Fruit fly (Drosophila melanogaster) whole organism, embryonic: ENCODE data around the gene CG15912.

Experiments
- Bdp1 ChIP-seq: fragments of 200-800 bp; sonication (Bioruptor generic); optimal IDR thresholded peaks from 3 replicates; lab custom pipeline; 2016; ENCODE audit warnings: missing biosample characterization, missing genetic modification characterization
- Bgb ChIP-seq: fragments of 200-800 bp; sonication (Bioruptor generic); IDR thresholded peaks from 2 replicates; pipeline ENCODE4 v1.3.6; 2022; ENCODE audit warnings: missing biosample characterization, missing genetic modification characterization; ENCODE audit not compliant: partially characterized antibody
- CG10431 ChIP-seq: fragments of 200-800 bp; sonication (Bioruptor generic); optimal IDR thresholded peaks from 3 replicates; lab custom pipeline; 2018; ENCODE audit warnings: missing biosample characterization, mild to moderate bottlenecking, missing genetic modification characterization
- CG10462 ChIP-seq: fragments of 200-800 bp; sonication (Bioruptor generic); optimal IDR thresholded peaks from 2 replicates; lab custom pipeline; 2016; ENCODE audit warnings: missing biosample characterization, missing genetic modification characterization
- CG11093 ChIP-seq: fragments of 200-800 bp; sonication (Bioruptor generic); IDR thresholded peaks from 3 replicates; pipeline ENCODE4 v1.3.6; 2022; ENCODE audit warnings: missing biosample characterization, missing genetic modification characterization
- CG11696 ChIP-seq: fragments of 200-800 bp; sonication (Bioruptor generic); IDR thresholded peaks from 2 replicates; pipeline ENCODE4 v1.3.6; 2022; ENCODE audit warnings: missing biosample characterization, missing genetic modification characterization
- CG12744 ChIP-seq: fragments of 200-800 bp; sonication (Bioruptor generic); optimal IDR thresholded peaks from 2 replicates; lab custom pipeline; 2016; ENCODE audit warnings: missing biosample characterization, missing genetic modification characterization
- CG12769 ChIP-seq: fragments of 200-800 bp; sonication (Bioruptor generic); optimal IDR thresholded peaks from 2 replicates; lab custom pipeline; 2019; ENCODE audit warnings: missing biosample characterization, mild to moderate bottlenecking, missing genetic modification characterization, moderate library complexity
- CG13287 ChIP-seq: fragments of 200-800 bp; sonication (Bioruptor generic); IDR thresholded peaks from 2 replicates; pipeline ENCODE4 v1.3.6; 2022; ENCODE audit warnings: missing biosample characterization, missing genetic modification characterization; ENCODE audit not compliant: partially characterized antibody
- CG14860 ChIP-seq: fragments of 200-800 bp; sonication (Bioruptor generic); IDR thresholded peaks from 3 replicates; pipeline ENCODE4 v1.3.6; 2022; ENCODE audit warnings: missing biosample characterization, missing genetic modification characterization; ENCODE audit not compliant: partially characterized antibody
- CG1529 ChIP-seq: fragments of 200-800 bp; sonication (Bioruptor generic); optimal IDR thresholded peaks from 3 replicates; lab custom pipeline; 2018; ENCODE audit warnings: missing biosample characterization, missing genetic modification characterization
- CG17328 ChIP-seq: fragments of 200-800 bp; sonication (Bioruptor generic); IDR thresholded peaks from 2 replicates; pipeline ENCODE4 v1.3.6; 2022; ENCODE audit warnings: missing biosample characterization, missing genetic modification characterization
- CG2116 ChIP-seq: fragments of 200-800 bp; sonication (Bioruptor generic); optimal IDR thresholded peaks from 3 replicates; lab custom pipeline; 2018; ENCODE audit warnings: missing biosample characterization, mild to moderate bottlenecking, missing genetic modification characterization
- CG2678 ChIP-seq: fragments of 200-800 bp; sonication (Bioruptor generic); optimal IDR thresholded peaks from 3 replicates; lab custom pipeline; 2019; ENCODE audit warnings: missing biosample characterization, mild to moderate bottlenecking, missing genetic modification characterization, moderate library complexity
- CG31365 ChIP-seq: fragments of 200-800 bp; sonication (Bioruptor generic); optimal IDR thresholded peaks from 2 replicates; lab custom pipeline; 2018; ENCODE audit warnings: missing biosample characterization, mild to moderate bottlenecking, missing genetic modification characterization
- CG4707 ChIP-seq: fragments of 200-800 bp; sonication (Bioruptor generic); optimal IDR thresholded peaks from 2 replicates; lab custom pipeline; 2018; ENCODE audit warnings: missing biosample characterization, mild to moderate bottlenecking, missing genetic modification characterization, moderate library complexity
- CG6654 ChIP-seq: fragments of 200-800 bp; sonication (Bioruptor generic); optimal IDR thresholded peaks from 2 replicates; lab custom pipeline; 2017; ENCODE audit warnings: missing biosample characterization, mild to moderate bottlenecking, missing genetic modification characterization
- CG6791 ChIP-seq: fragments of 200-800 bp; sonication (Bioruptor generic); IDR thresholded peaks from 3 replicates; pipeline ENCODE4 v1.3.6; 2022; ENCODE audit warnings: missing biosample characterization, missing genetic modification characterization; ENCODE audit not compliant: partially characterized antibody
- CG7357 ChIP-seq: fragments of 200-800 bp; sonication (Bioruptor generic); IDR thresholded peaks from 3 replicates; pipeline ENCODE4 v1.3.6; 2022; ENCODE audit warnings: missing biosample characterization, missing genetic modification characterization
- CG7556 ChIP-seq: fragments of 200-800 bp; sonication (Bioruptor generic); optimal IDR thresholded peaks from 2 replicates; lab custom pipeline; 2017; ENCODE audit warnings: missing biosample characterization, mild to moderate bottlenecking, missing genetic modification characterization
- CG7987 ChIP-seq: fragments of 200-800 bp; sonication (Bioruptor generic); optimal IDR thresholded peaks from 2 replicates; lab custom pipeline; 2018; ENCODE audit warnings: missing biosample characterization, mild to moderate bottlenecking, missing genetic modification characterization, moderate library complexity
- CG9437 ChIP-seq: fragments of 200-800 bp; sonication (Bioruptor generic); optimal IDR thresholded peaks from 2 replicates; lab custom pipeline; 2018; ENCODE audit warnings: missing biosample characterization, mild to moderate bottlenecking, missing genetic modification characterization
- Chrac-16 ChIP-seq: fragments of 200-800 bp; sonication (Bioruptor generic); optimal IDR thresholded peaks from 3 replicates; lab custom pipeline; 2016; ENCODE audit warnings: missing biosample characterization, missing genetic modification characterization
- Dll ChIP-seq: fragments of 200-800 bp; sonication (Bioruptor generic); IDR thresholded peaks from 4 replicates; pipeline ENCODE4 v1.3.6; 2022; ENCODE audit warnings: missing biosample characterization, missing genetic modification characterization; ENCODE audit not compliant: partially characterized antibody
- HLH54F ChIP-seq: fragments of 200-800 bp; sonication (Bioruptor generic); optimal IDR thresholded peaks from 3 replicates; lab custom pipeline; 2016; ENCODE audit warnings: missing biosample characterization, missing genetic modification characterization
- Hmr ChIP-seq: fragments of 200-800 bp; sonication (Bioruptor generic); optimal IDR thresholded peaks from 3 replicates; lab custom pipeline; 2017; ENCODE audit warnings: mild to moderate bottlenecking, missing biosample characterization, missing genetic modification reagents, missing genetic modification characterization
- Lpt ChIP-seq: fragments of >200 bp; optimal IDR thresholded peaks from 2 replicates; lab custom pipeline; 2018; ENCODE audit warnings: missing biosample characterization, missing genetic modification characterization
- Sox100B ChIP-seq: fragments of 200-800 bp; sonication (Bioruptor generic); optimal IDR thresholded peaks from 3 replicates; lab custom pipeline; 2018; ENCODE audit warnings: missing biosample characterization, mild to moderate bottlenecking, missing genetic modification characterization
- Usf ChIP-seq: fragments of 200-800 bp; sonication (Bioruptor generic); optimal IDR thresholded peaks from 2 replicates; lab custom pipeline; 2017; ENCODE audit warnings: missing genotype, missing biosample characterization, missing genetic modification characterization
- al ChIP-seq: fragments of 200-800 bp; sonication (Bioruptor generic); IDR thresholded peaks from 2 replicates; pipeline ENCODE4 v1.3.6; 2022; ENCODE audit warnings: missing biosample characterization, missing genetic modification characterization
- amos ChIP-seq: fragments of 200-800 bp; sonication (Bioruptor generic); IDR thresholded peaks from 2 replicates; pipeline ENCODE4 v1.3.6; 2022; ENCODE audit warnings: missing biosample characterization, missing genetic modification characterization; ENCODE audit not compliant: partially characterized antibody
- ato ChIP-seq: fragments of 200-800 bp; sonication (Bioruptor generic); IDR thresholded peaks from 2 replicates; pipeline ENCODE4 v1.3.6; 2022; ENCODE audit warnings: missing biosample characterization, missing genetic modification characterization; ENCODE audit not compliant: partially characterized antibody
- bab2 ChIP-seq: fragments of 200-800 bp; sonication (Bioruptor generic); optimal IDR thresholded peaks from 2 replicates; lab custom pipeline; 2016; ENCODE audit warnings: missing biosample characterization, missing genetic modification characterization
- bbx ChIP-seq: fragments of 200-800 bp; sonication (Bioruptor generic); IDR thresholded peaks from 2 replicates; pipeline ENCODE4 v1.3.6; 2022; ENCODE audit warnings: missing biosample characterization, missing genetic modification characterization; ENCODE audit not compliant: partially characterized antibody
- da ChIP-seq: fragments of 200-800 bp; sonication (Bioruptor generic); optimal IDR thresholded peaks from 2 replicates; lab custom pipeline; 2016; ENCODE audit warnings: missing biosample characterization, missing genetic modification characterization
- fd102C ChIP-seq: fragments of 200-800 bp; sonication (Bioruptor generic); optimal IDR thresholded peaks from 2 replicates; lab custom pipeline; 2018; ENCODE audit warnings: missing biosample characterization, mild to moderate bottlenecking, missing genetic modification characterization, moderate library complexity
- insv ChIP-seq, 2 experiments: fragments of 200-800 bp; sonication (Bioruptor generic); optimal IDR thresholded peaks; 3 replicates each; lab custom pipeline; 2016 to 2018; ENCODE audit warnings: missing biosample characterization in 2 of 2, missing genetic modification characterization in 2 of 2
- lab ChIP-seq: fragments of 200-800 bp; sonication (Bioruptor generic); optimal IDR thresholded peaks from 3 replicates; lab custom pipeline; 2017; ENCODE audit warnings: missing biosample characterization, missing genetic modification characterization, mild to moderate bottlenecking, moderate library complexity, missing genetic modification reagents
- nerfin-1 ChIP-seq: fragments of 200-800 bp; sonication (Bioruptor generic); optimal IDR thresholded peaks from 3 replicates; lab custom pipeline; 2019; ENCODE audit warnings: missing biosample characterization, mild to moderate bottlenecking, missing genetic modification characterization, moderate library complexity
- peb ChIP-seq: fragments of 200-800 bp; sonication (Bioruptor generic); IDR thresholded peaks from 2 replicates; pipeline ENCODE4 v1.3.6; 2022; ENCODE audit warnings: missing biosample characterization, missing genetic modification characterization
- phol ChIP-seq: fragments of 200-800 bp; sonication (Bioruptor generic); optimal IDR thresholded peaks from 3 replicates; lab custom pipeline; 2018; ENCODE audit warnings: missing biosample characterization, mild to moderate bottlenecking, missing genetic modification characterization, moderate library complexity
- run ChIP-seq: fragments of 200-800 bp; sonication (Bioruptor generic); optimal IDR thresholded peaks from 3 replicates; lab custom pipeline; 2018; ENCODE audit warnings: missing biosample characterization, mild to moderate bottlenecking, missing genetic modification characterization
- sc ChIP-seq, 3 experiments: fragments of >200 bp in 2 of 3; fragments of 200-800 bp in 1 of 3; sonication (Bioruptor generic) in 1 of 3; optimal IDR thresholded peaks; 2 replicates in 2 of 3; 3 replicates in 1 of 3; lab custom pipeline; 2017; ENCODE audit warnings: mild to moderate bottlenecking in 1 of 3, missing biosample characterization in 1 of 3, missing genetic modification characterization in 1 of 3, missing genetic modification reagents in 1 of 3
- shn ChIP-seq: fragments of 200-800 bp; sonication (Bioruptor generic); optimal IDR thresholded peaks from 3 replicates; lab custom pipeline; 2016; ENCODE audit warnings: missing biosample characterization, missing genetic modification characterization
- so ChIP-seq: fragments of 200-800 bp; sonication (Bioruptor generic); IDR thresholded peaks from 3 replicates; pipeline ENCODE4 v1.3.6; 2022; ENCODE audit warnings: missing biosample characterization, missing genetic modification characterization
- stc ChIP-seq: fragments of 200-800 bp; sonication (Bioruptor generic); IDR thresholded peaks from 2 replicates; pipeline ENCODE4 v1.3.6; 2022; ENCODE audit warnings: missing biosample characterization, missing genetic modification characterization
- tio ChIP-seq: fragments of 200-800 bp; sonication (Bioruptor generic); optimal IDR thresholded peaks from 2 replicates; lab custom pipeline; 2017; ENCODE audit warnings: missing biosample characterization, missing genetic modification characterization, inconsistent platforms
- tna ChIP-seq: fragments of 200-800 bp; sonication (Bioruptor generic); IDR thresholded peaks from 2 replicates; pipeline ENCODE4 v1.3.6; 2022; ENCODE audit warnings: missing biosample characterization, missing genetic modification characterization; ENCODE audit not compliant: partially characterized antibody
- wdn ChIP-seq: fragments of 200-800 bp; sonication (Bioruptor generic); IDR thresholded peaks from 2 replicates; pipeline ENCODE4 v1.3.6; 2022; ENCODE audit warnings: missing biosample characterization, missing genetic modification characterization
- yki ChIP-seq: fragments of >200 bp; optimal IDR thresholded peaks from 3 replicates; lab custom pipeline; 2018

Gene CG15912

dm6 chrX:4529909-4530308, 19.0 kb upstream of the CG15912 start, which contains the start of gene CG3556 (continued):
- no peak for TF ChIP-seq CG10431 (GFP tag; lab: Kevin White, UChicago)
- no peak for TF ChIP-seq al (GFP tag; lab: Robert Waterston, UW)
- TF ChIP-seq tna: peak; percentile 68
- no peak for TF ChIP-seq CG12744 (GFP tag; lab: Kevin White, UChicago)
- no peak for TF ChIP-seq CG9437 (GFP tag; lab: Kevin White, UChicago)
- TF ChIP-seq Lpt (GFP tag; lab: Kevin White, UChicago): no peak
- TF ChIP-seq bab2 (GFP tag; lab: Kevin White, UChicago): no peak
- TF ChIP-seq CG2116 (GFP tag; lab: Kevin White, UChicago): peak; percentile 99
- peak; percentile 50 for TF ChIP-seq CG7987 (GFP tag; lab: Kevin White, UChicago)
- TF ChIP-seq CG17328 (GFP tag; lab: Robert Waterston, UW): peak; percentile 59
- peak; percentile 78 for TF ChIP-seq Hmr
- TF ChIP-seq CG31365: peak; percentile 12
- 0 out of 2 replicates have a peak, but pooled peaks have one; percentile 10 for TF ChIP-seq stc (GFP tag; lab: Robert Waterston, UW)
- peak; percentile 78 for TF ChIP-seq Bgb (GFP tag; lab: Robert Waterston, UW)
- TF ChIP-seq CG2678 (tag; lab: Kevin White, UChicago): no peak
- no peak for TF ChIP-seq sc (optimal IDR thresholded peaks at IDR 0.05; lab: Kevin White, UChicago)
- no peak for TF ChIP-seq sc (GFP tag; optimal IDR thresholded peaks at IDR 0.05; lab: Kevin White, UChicago)
- no peak for TF ChIP-seq CG12769 (tag; lab: Kevin White, UChicago)
- no peak for TF ChIP-seq wdn (GFP tag; lab: Robert Waterston, UW)
- TF ChIP-seq lab (GFP tag; lab: Kevin White, UChicago): no peak
- 0 out of 2 replicates have a peak, but pooled peaks have one; percentile 22 for TF ChIP-seq peb (GFP tag; lab: Robert Waterston, UW)
- no peak for TF ChIP-seq Usf
- no peak for TF ChIP-seq CG10462 (GFP tag; lab: Kevin White, UChicago)
- TF ChIP-seq insv (GFP tag; optimal IDR thresholded peaks at IDR 0.05; lab: Kevin White, UChicago): no peak
- TF ChIP-seq fd102C (GFP tag; lab: Kevin White, UChicago): no peak
- TF ChIP-seq Bdp1 (GFP tag; lab: Kevin White, UChicago): peak; percentile 14
- TF ChIP-seq Sox100B: no peak
- TF ChIP-seq, all 482 proteins: peak for 216

dm6 chrX:4534002-4534401, 14.9 kb upstream of the CG15912 start:
- TF ChIP-seq phol: no peak
- TF ChIP-seq CG6654 (GFP tag; lab: Kevin White, UChicago): no peak
- TF ChIP-seq CG4707 (GFP tag; lab: Kevin White, UChicago): no peak
- TF ChIP-seq CG11696 (GFP tag; lab: Robert Waterston, UW): no peak
- TF ChIP-seq CG13287 (GFP tag; lab: Robert Waterston, UW): peak; percentile 48; the same call in 1 of the 2 replicates
- no peak for TF ChIP-seq nerfin-1 (tag; lab: Kevin White, UChicago)
- TF ChIP-seq bbx (GFP tag; lab: Robert Waterston, UW): peak; percentile 72
- TF ChIP-seq Dll (GFP tag; lab: Robert Waterston, UW): peak; percentile 70; the same call in 3 of the 4 replicates
- 0 out of 2 replicates have a peak, but pooled peaks have one; percentile 53 for TF ChIP-seq ato (GFP tag; lab: Robert Waterston, UW)
- TF ChIP-seq amos (GFP tag; lab: Robert Waterston, UW): 0 out of 2 replicates have a peak, but pooled peaks have one; percentile 26
- peak; percentile 70 for TF ChIP-seq CG6791
- no peak for TF ChIP-seq da (GFP tag; lab: Kevin White, UChicago)
- no peak for TF ChIP-seq CG1529
- no peak for TF ChIP-seq CG11093 (GFP tag; lab: Robert Waterston, UW)
- TF ChIP-seq yki: no peak
- TF ChIP-seq CG14860 (GFP tag; lab: Robert Waterston, UW): peak; percentile 70
- TF ChIP-seq CG7556 (GFP tag; lab: Kevin White, UChicago): no peak
- TF ChIP-seq tio (GFP tag; lab: Kevin White, UChicago): no peak
- TF ChIP-seq CG7357 (GFP tag; lab: Robert Waterston, UW): no peak
- no peak for TF ChIP-seq shn (GFP tag; lab: Kevin White, UChicago)
- TF ChIP-seq run: no peak
- no peak for TF ChIP-seq HLH54F (GFP tag; lab: Kevin White, UChicago)
- no peak for TF ChIP-seq Chrac-16 (GFP tag; lab: Kevin White, UChicago)
- TF ChIP-seq so (GFP tag; lab: Robert Waterston, UW): no peak
